Worm (Caenorhabditis elegans): ENCODE results near the gene tag-51.

tag-51 gene

ce11 chrIII:861819-862356, 7.9 kb downstream of the tag-51 start, which contains the start of gene arx-4:
TSS of gene arx-4 (plus strand) at chrIII:862306.
- TF ChIP-seq syd-9 (tag; optimal IDR thresholded peaks at IDR 0.05) (no peak), pag-3 (tag; optimal IDR thresholded peaks at IDR 0.05; ENCODE audit: borderline replicate concordance) (no peak), dmd-4 (tag; optimal IDR thresholded peaks at IDR 0.05; ENCODE audit: borderline replicate concordance) (no peak), ceh-31 (tag; optimal IDR thresholded peaks at IDR 0.05) (peak; percentile 28), dve-1 (tag; optimal IDR thresholded peaks at IDR 0.05) (no peak), eyg-1 (tag; optimal IDR thresholded peaks at IDR 0.05) (no peak), unc-42 (tag; optimal IDR thresholded peaks at IDR 0.05) (peak; percentile 95)

- no peak for TF ChIP-seq K09A11.1 (tag; optimal IDR thresholded peaks at IDR 0.05; ENCODE audit: insufficient read depth)
- TF ChIP-seq nhr-11 (tag; optimal IDR thresholded peaks at IDR 0.05) = no peak
- TF ChIP-seq npax-4 (tag; optimal IDR thresholded peaks at IDR 0.05) = no peak
- TF ChIP-seq eyg-1 (tag; optimal IDR thresholded peaks at IDR 0.05) = no peak
- no peak for TF ChIP-seq unc-3 (GFP tag; conservative IDR thresholded peaks at IDR 0.05)
- TF ChIP-seq unc-3 (tag; optimal IDR thresholded peaks at IDR 0.05) = no peak
- TF ChIP-seq ceh-18 (tag; optimal IDR thresholded peaks at IDR 0.05) = no peak
- TF ChIP-seq C38D4.7 (GFP tag; optimal IDR thresholded peaks at IDR 0.05) = no peak
- TF ChIP-seq unc-55 (GFP tag; optimal IDR thresholded peaks at IDR 0.05) = no peak
- no peak for TF ChIP-seq elt-2 (tag; optimal IDR thresholded peaks at IDR 0.05)
- no peak for TF ChIP-seq che-1 (tag; optimal IDR thresholded peaks at IDR 0.05)
- TF ChIP-seq ceh-19 (GFP tag; optimal IDR thresholded peaks at IDR 0.05) = no peak
- TF ChIP-seq pat-9 (tag; optimal IDR thresholded peaks at IDR 0.05) = no peak
- TF ChIP-seq zip-5 (tag; optimal IDR thresholded peaks at IDR 0.05) = no peak
- no peak for TF ChIP-seq nhr-232 (tag; optimal IDR thresholded peaks at IDR 0.05)
- TF ChIP-seq hlh-13 (GFP tag; optimal IDR thresholded peaks at IDR 0.05) = no peak
- TF ChIP-seq sdc-2 (tag; optimal IDR thresholded peaks at IDR 0.05) = no peak
- TF ChIP-seq ceh-9 (tag; optimal IDR thresholded peaks at IDR 0.05) = no peak
- TF ChIP-seq unc-42 (tag; optimal IDR thresholded peaks at IDR 0.05) = no peak
- no peak for TF ChIP-seq gmeb-2 (tag; optimal IDR thresholded peaks at IDR 0.05)
Observed at ce11 chrIII:868866-869265, 14.8 kb downstream of the tag-51 start.

ce11 chrIII:869869-870268, 15.8 kb downstream of the tag-51 start, which contains the start of gene T24C4.2:
TSS of gene T24C4.2 (minus strand) at chrIII:869969.
- no peak for TF ChIP-seq unc-86 (tag; optimal IDR thresholded peaks at IDR 0.05)
- TF ChIP-seq nfya-1 (tag; optimal IDR thresholded peaks at IDR 0.05) = no peak
- TF ChIP-seq Y22D7AL.16 (tag; optimal IDR thresholded peaks at IDR 0.05) = no peak
- no peak for TF ChIP-seq elt-2 (tag; optimal IDR thresholded peaks at IDR 0.05)
- no peak for TF ChIP-seq fkh-10 (GFP tag; optimal IDR thresholded peaks at IDR 0.05)
- no peak for TF ChIP-seq unc-3 (GFP tag; conservative IDR thresholded peaks at IDR 0.05)
- TF ChIP-seq unc-3 (tag; optimal IDR thresholded peaks at IDR 0.05) = no peak
- no peak for TF ChIP-seq sdc-2 (tag; optimal IDR thresholded peaks at IDR 0.05)
- no peak for TF ChIP-seq F13H6.1 (tag; optimal IDR thresholded peaks at IDR 0.05)
- TF ChIP-seq C08G9.2 (tag; optimal IDR thresholded peaks at IDR 0.05) = no peak
- no peak for TF ChIP-seq mec-3 (tag; optimal IDR thresholded peaks at IDR 0.05; ENCODE audit: borderline replicate concordance)
- no peak for TF ChIP-seq tbx-7 (tag; optimal IDR thresholded peaks at IDR 0.05)
- TF ChIP-seq K02D7.2 (tag; optimal IDR thresholded peaks at IDR 0.05) = no peak
- no peak for TF ChIP-seq ceh-31 (tag; optimal IDR thresholded peaks at IDR 0.05)
- TF ChIP-seq ceh-18 (tag; optimal IDR thresholded peaks at IDR 0.05) = no peak
- TF ChIP-seq dmd-4 (tag; optimal IDR thresholded peaks at IDR 0.05; ENCODE audit: borderline replicate concordance) = no peak
- no peak for TF ChIP-seq pag-3 (tag; optimal IDR thresholded peaks at IDR 0.05; ENCODE audit: borderline replicate concordance)

ce11 chrIII:870555-870954, 16.5 kb downstream of the tag-51 start:
- TF ChIP-seq hlh-30 (tag; optimal IDR thresholded peaks at IDR 0.05; ENCODE audit: insufficient read depth) (peak; percentile 60), tbx-2 (tag; optimal IDR thresholded peaks at IDR 0.05) (peak; percentile 9), pqm-1 (tag; optimal IDR thresholded peaks at IDR 0.05) (no peak), elt-4 (tag; optimal IDR thresholded peaks at IDR 0.05) (no peak)

All from whole organism, late embryonic.